Fruit fly (Drosophila melanogaster): ENCODE measurements around the gene NetA.

The NetA gene

DNA sequence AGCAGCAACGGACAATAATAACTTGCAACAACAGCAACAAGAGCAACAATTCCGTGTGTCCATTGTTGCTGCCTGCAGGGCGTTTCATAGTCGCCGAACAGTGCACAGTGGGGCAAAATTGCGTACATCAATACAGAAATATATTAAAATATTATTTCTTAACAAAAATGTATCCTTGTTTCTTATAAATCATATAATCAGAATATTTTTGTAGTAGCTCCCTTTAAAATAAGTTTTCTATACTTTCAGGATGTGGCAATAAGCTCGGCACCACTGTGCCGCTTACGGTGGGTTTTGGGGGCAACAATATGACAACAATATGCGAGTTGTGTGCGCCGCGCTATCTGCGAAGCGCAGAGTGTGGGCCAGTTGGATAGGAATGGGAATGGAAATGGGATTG, 41.4 kb downstream of the NetA start (continued):
- TF ChIP-seq ro (GFP tag; IDR thresholded peaks at IDR 0.05), result peak; percentile 55; the same call in 1 of the 2 replicates
- peak; percentile 70 for TF ChIP-seq CG11247 (GFP tag; IDR thresholded peaks at IDR 0.05)
- 0 out of 2 replicates have a peak, but pooled peaks have one; percentile 24 for TF ChIP-seq CG31224 (GFP tag; IDR thresholded peaks at IDR 0.05)
- TF ChIP-seq CG12391 (tag; optimal IDR thresholded peaks at IDR 0.05), result peak; percentile 84
- TF ChIP-seq Pdp1 (GFP tag; optimal IDR thresholded peaks at IDR 0.05), result peak; percentile 10 to 46
- TF ChIP-seq Abd-B (GFP tag; optimal IDR thresholded peaks at IDR 0.05), result peak; percentile 72
- TF ChIP-seq scrt (GFP tag; optimal IDR thresholded peaks at IDR 0.05), result peak; percentile 34
- TF ChIP-seq pb (GFP tag; optimal IDR thresholded peaks at IDR 0.05), result no peak
- no peak for TF ChIP-seq fu2 (GFP tag; optimal IDR thresholded peaks at IDR 0.05)
- TF ChIP-seq NC2β (GFP tag; optimal IDR thresholded peaks at IDR 0.05), result peak; percentile 18
- peak; percentile 48 for TF ChIP-seq CG3847 (GFP tag; IDR thresholded peaks at IDR 0.05)
- no peak for TF ChIP-seq pita (GFP tag; optimal IDR thresholded peaks at IDR 0.05)
- peak; percentile 77 for TF ChIP-seq Ssrp (tag; optimal IDR thresholded peaks at IDR 0.05)
- TF ChIP-seq hth (optimal IDR thresholded peaks at IDR 0.05), result no peak
- no peak for TF ChIP-seq sima (GFP tag; optimal IDR thresholded peaks at IDR 0.05)
- TF ChIP-seq zen2 (GFP tag; IDR thresholded peaks at IDR 0.05; ENCODE audit: partially characterized antibody), result no peak
- TF ChIP-seq Asciz (GFP tag; optimal IDR thresholded peaks at IDR 0.05), result peak; percentile 81
- no peak for TF ChIP-seq yki (optimal IDR thresholded peaks at IDR 0.05)
- TF ChIP-seq amos (GFP tag; IDR thresholded peaks at IDR 0.05; ENCODE audit: partially characterized antibody), result no peak
- TF ChIP-seq CG2875 (GFP tag; optimal IDR thresholded peaks at IDR 0.05), result peak; percentile 80
- TF ChIP-seq B-H1 (GFP tag; IDR thresholded peaks at IDR 0.05), result peak; percentile 77; the same call in 2 of the 3 replicates
- TF ChIP-seq CG10209 (GFP tag; optimal IDR thresholded peaks at IDR 0.05), result peak; percentile 74
- TF ChIP-seq Rfx (GFP tag; IDR thresholded peaks at IDR 0.05), result peak; percentile 57
- peak; percentile 62; the same call in 1 of the 2 replicates for TF ChIP-seq CG32767 (GFP tag; IDR thresholded peaks at IDR 0.05)
- TF ChIP-seq otp (GFP tag; IDR thresholded peaks at IDR 0.05), result peak; percentile 82
- TF ChIP-seq CG10274 (GFP tag; optimal IDR thresholded peaks at IDR 0.05), result peak; percentile 17
- peak; percentile 76 for TF ChIP-seq ken (GFP tag; IDR thresholded peaks at IDR 0.05)
- peak; percentile 79 for TF ChIP-seq danr (GFP tag; IDR thresholded peaks at IDR 0.05)
- TF ChIP-seq Awh (GFP tag; IDR thresholded peaks at IDR 0.05), result peak; percentile 89
- TF ChIP-seq cato (GFP tag; optimal IDR thresholded peaks at IDR 0.05; ENCODE audit: borderline replicate concordance), result peak; percentile 15
- TF ChIP-seq CG17385 (GFP tag; optimal IDR thresholded peaks at IDR 0.05), result peak; percentile 67
- peak; percentile 82 for TF ChIP-seq Ptx1 (GFP tag; IDR thresholded peaks at IDR 0.05)
- TF ChIP-seq CG4730 (GFP tag; IDR thresholded peaks at IDR 0.05), result peak; percentile 65
- TF ChIP-seq CG3995 (GFP tag; optimal IDR thresholded peaks at IDR 0.05), result no peak
- peak; percentile 87 for TF ChIP-seq sens (GFP tag)
- peak; percentile 81 for TF ChIP-seq PHDP (tag; optimal IDR thresholded peaks at IDR 0.05)
- no peak for TF ChIP-seq CG7963 (GFP tag; IDR thresholded peaks at IDR 0.05; ENCODE audit: partially characterized antibody)
- TF ChIP-seq D19A (tag; optimal IDR thresholded peaks at IDR 0.05), result peak; percentile 81
- no peak for TF ChIP-seq Bdp1 (GFP tag; optimal IDR thresholded peaks at IDR 0.05)
- TF ChIP-seq Dref (GFP tag; IDR thresholded peaks at IDR 0.05), result no peak
- TF ChIP-seq Ravus (GFP tag; IDR thresholded peaks at IDR 0.05), result no peak; the same call in 1 of the 2 replicates
- no peak for TF ChIP-seq Sry-δ (GFP tag; optimal IDR thresholded peaks at IDR 0.05)
- peak; percentile 58; the same call in 1 of the 2 replicates for TF ChIP-seq bowl (GFP tag; IDR thresholded peaks at IDR 0.05)
- TF ChIP-seq YL-1 (GFP tag; optimal IDR thresholded peaks at IDR 0.05), result no peak
- TF ChIP-seq gt (GFP tag; IDR thresholded peaks at IDR 0.05), result peak; percentile 69
- TF ChIP-seq CG17361 (GFP tag; IDR thresholded peaks at IDR 0.05), result peak; percentile 89
- peak; percentile 68 for TF ChIP-seq bcd (GFP tag; optimal IDR thresholded peaks at IDR 0.05)
- TF ChIP-seq dm (GFP tag; optimal IDR thresholded peaks at IDR 0.05), result no peak
- no peak for TF ChIP-seq Bteb2 (GFP tag; optimal IDR thresholded peaks at IDR 0.05)
- peak; percentile 40 for TF ChIP-seq CG18619 (GFP tag; optimal IDR thresholded peaks at IDR 0.05)
- no peak for TF ChIP-seq ham (GFP tag; IDR thresholded peaks at IDR 0.05)
- TF ChIP-seq CG9609 (GFP tag; optimal IDR thresholded peaks at IDR 0.05), result no peak
